Fruit fly (Drosophila melanogaster) whole organism, wandering third instar larva: ENCODE data around the gene Set2.
A peak's percentile ranks its signal among the peaks of the same experiment; 100 is the strongest.

Experiments
- Abd-B ChIP-seq: fragments of >200 bp; optimal IDR thresholded peaks from 2 replicates; lab custom pipeline; 2017; ENCODE audit warnings: missing biosample characterization, missing genetic modification characterization
- CG32264 ChIP-seq: fragments of 200-800 bp; sonication (Bioruptor generic); optimal IDR thresholded peaks from 2 replicates; lab custom pipeline; 2016; ENCODE audit warnings: missing biosample characterization, missing genetic modification characterization
- Dfd ChIP-seq: fragments of >200 bp; optimal IDR thresholded peaks from 2 replicates; lab custom pipeline; 2017; ENCODE audit warnings: missing biosample characterization, missing genetic modification characterization
- Dif ChIP-seq: fragments of 200-275, 200-300 bp; sonication (Bioruptor generic); optimal IDR thresholded peaks from 2 replicates; lab custom pipeline; 2018; ENCODE audit warnings: missing biosample characterization, missing genetic modification characterization; ENCODE audit not compliant: partially characterized antibody
- GATAd ChIP-seq: sonication (Bioruptor generic); optimal IDR thresholded peaks from 2 replicates; lab custom pipeline; 2016; ENCODE audit warnings: missing biosample characterization, missing genetic modification characterization
- HLH106 ChIP-seq: fragments of 200-800 bp; optimal IDR thresholded peaks from 3 replicates; lab custom pipeline; 2019; ENCODE audit warnings: missing biosample characterization, mild to moderate bottlenecking, missing genetic modification characterization, moderate library complexity
- Hnf4 ChIP-seq: fragments of 200-800 bp; sonication (Bioruptor generic); optimal IDR thresholded peaks from 2 replicates; lab custom pipeline; 2016; ENCODE audit warnings: missing biosample characterization, mild to moderate bottlenecking, missing genetic modification characterization
- Hr78 ChIP-seq: fragments of >200 bp; optimal IDR thresholded peaks from 2 replicates; lab custom pipeline; 2017; ENCODE audit warnings: missing biosample characterization, missing genetic modification characterization
- Hr83 ChIP-seq: fragments of 200-300 bp; sonication (Bioruptor generic); optimal IDR thresholded peaks from 2 replicates; lab custom pipeline; 2016; ENCODE audit warnings: missing biosample characterization, mild to moderate bottlenecking, missing genetic modification characterization, moderate library complexity; ENCODE audit not compliant: poor library complexity, severe bottlenecking
- Jra ChIP-seq: sonication (Bioruptor generic); optimal IDR thresholded peaks from 2 replicates; lab custom pipeline; 2016; ENCODE audit warnings: missing biosample characterization, missing genetic modification characterization
- Myc ChIP-seq: fragments of >200 bp; optimal IDR thresholded peaks from 2 replicates; lab custom pipeline; 2017
- N ChIP-seq: fragments of >200 bp; optimal IDR thresholded peaks from 2 replicates; lab custom pipeline; 2018; ENCODE audit warnings: missing biosample characterization, missing external identifiers, missing genetic modification characterization
- OdsH ChIP-seq: fragments of 200-800 bp; sonication (Bioruptor generic); optimal IDR thresholded peaks from 2 replicates; lab custom pipeline; 2016; ENCODE audit warnings: missing biosample characterization, mild to moderate bottlenecking, missing genetic modification characterization
- Rel ChIP-seq, 2 experiments: fragments of 200-800 bp; sonication (Bioruptor generic) in 1 of 2; optimal IDR thresholded peaks; 2 replicates in 1 of 2; 3 replicates in 1 of 2; lab custom pipeline; 2016 to 2019; ENCODE audit warnings: mild to moderate bottlenecking in 2 of 2, missing biosample characterization in 2 of 2, missing genetic modification characterization in 2 of 2, moderate library complexity in 1 of 2
- Sp1 ChIP-seq: fragments of 200-800 bp; sonication (Bioruptor generic); optimal IDR thresholded peaks from 3 replicates; lab custom pipeline; 2019; ENCODE audit warnings: missing biosample characterization, mild to moderate bottlenecking, missing genetic modification characterization, moderate library complexity
- Vsx2 ChIP-seq: fragments of 200-300, 225-300 bp; sonication (Bioruptor generic); optimal IDR thresholded peaks from 2 replicates; lab custom pipeline; 2018; ENCODE audit warnings: missing biosample characterization, missing genetic modification characterization; ENCODE audit not compliant: partially characterized antibody
- br ChIP-seq: fragments of 200-800 bp; sonication (Bioruptor generic); optimal IDR thresholded peaks from 2 replicates; lab custom pipeline; 2016; ENCODE audit warnings: missing biosample characterization, missing genetic modification characterization
- brk ChIP-seq: fragments of 200-800 bp; sonication (Bioruptor generic); optimal IDR thresholded peaks from 2 replicates; lab custom pipeline; 2016; ENCODE audit warnings: missing biosample characterization, mild to moderate bottlenecking, missing genetic modification characterization
- dsf ChIP-seq: sonication (Bioruptor generic); optimal IDR thresholded peaks from 2 replicates; lab custom pipeline; 2016; ENCODE audit warnings: missing biosample characterization, missing genetic modification characterization, borderline replicate concordance
- ey ChIP-seq: fragments of 200-800 bp; sonication (Bioruptor generic); optimal IDR thresholded peaks from 2 replicates; lab custom pipeline; 2016; ENCODE audit warnings: missing biosample characterization, missing genetic modification characterization
- foxo ChIP-seq, 2 experiments: fragments of 200-800 bp; sonication (Bioruptor generic); optimal IDR thresholded peaks; 2 replicates in 1 of 2; 3 replicates in 1 of 2; lab custom pipeline; 2016 to 2017; ENCODE audit warnings: missing biosample characterization in 2 of 2, missing genetic modification characterization in 2 of 2
- fru ChIP-seq: fragments of 200-800 bp; sonication (Bioruptor generic); optimal IDR thresholded peaks from 3 replicates; lab custom pipeline; 2016; ENCODE audit warnings: missing biosample characterization, mild to moderate bottlenecking, missing genetic modification characterization
- h ChIP-seq: fragments of 200-800 bp; sonication (Bioruptor generic); optimal IDR thresholded peaks from 3 replicates; lab custom pipeline; 2016; ENCODE audit warnings: missing biosample characterization, mild to moderate bottlenecking, missing genetic modification characterization
- jim ChIP-seq: fragments of 175-275, 200-325 bp; sonication (Bioruptor generic); optimal IDR thresholded peaks from 2 replicates; lab custom pipeline; 2016; ENCODE audit warnings: missing biosample characterization, mild to moderate bottlenecking, missing genetic modification characterization
- pan ChIP-seq: fragments of >200 bp; optimal IDR thresholded peaks from 2 replicates; lab custom pipeline; 2017
- psq ChIP-seq: fragments of 200-800 bp; sonication (Bioruptor generic); optimal IDR thresholded peaks from 3 replicates; lab custom pipeline; 2017; ENCODE audit warnings: missing biosample characterization, mild to moderate bottlenecking, missing genetic modification characterization, moderate library complexity
- rgr ChIP-seq: fragments of 200-800 bp; sonication (Bioruptor generic); optimal IDR thresholded peaks from 3 replicates; lab custom pipeline; 2016; ENCODE audit warnings: missing biosample characterization, mild to moderate bottlenecking, missing genetic modification characterization
- sage ChIP-seq: fragments of 200-800 bp; sonication (Bioruptor generic); optimal IDR thresholded peaks from 2 replicates; lab custom pipeline; 2016; ENCODE audit warnings: missing biosample characterization, mild to moderate bottlenecking, missing genetic modification characterization
- sv ChIP-seq: fragments of 200-800 bp; sonication (Bioruptor generic); optimal IDR thresholded peaks from 3 replicates; lab custom pipeline; 2016; ENCODE audit warnings: missing biosample characterization, missing genetic modification characterization
- usp ChIP-seq: fragments of >200 bp; optimal IDR thresholded peaks from 2 replicates; lab custom pipeline; 2017; ENCODE audit warnings: missing biosample characterization, missing genetic modification characterization
- woc ChIP-seq: sonication (Bioruptor generic); optimal IDR thresholded peaks from 2 replicates; lab custom pipeline; 2016; ENCODE audit warnings: missing biosample characterization, mild to moderate bottlenecking, missing genetic modification characterization

The Set2 gene

DNA sequence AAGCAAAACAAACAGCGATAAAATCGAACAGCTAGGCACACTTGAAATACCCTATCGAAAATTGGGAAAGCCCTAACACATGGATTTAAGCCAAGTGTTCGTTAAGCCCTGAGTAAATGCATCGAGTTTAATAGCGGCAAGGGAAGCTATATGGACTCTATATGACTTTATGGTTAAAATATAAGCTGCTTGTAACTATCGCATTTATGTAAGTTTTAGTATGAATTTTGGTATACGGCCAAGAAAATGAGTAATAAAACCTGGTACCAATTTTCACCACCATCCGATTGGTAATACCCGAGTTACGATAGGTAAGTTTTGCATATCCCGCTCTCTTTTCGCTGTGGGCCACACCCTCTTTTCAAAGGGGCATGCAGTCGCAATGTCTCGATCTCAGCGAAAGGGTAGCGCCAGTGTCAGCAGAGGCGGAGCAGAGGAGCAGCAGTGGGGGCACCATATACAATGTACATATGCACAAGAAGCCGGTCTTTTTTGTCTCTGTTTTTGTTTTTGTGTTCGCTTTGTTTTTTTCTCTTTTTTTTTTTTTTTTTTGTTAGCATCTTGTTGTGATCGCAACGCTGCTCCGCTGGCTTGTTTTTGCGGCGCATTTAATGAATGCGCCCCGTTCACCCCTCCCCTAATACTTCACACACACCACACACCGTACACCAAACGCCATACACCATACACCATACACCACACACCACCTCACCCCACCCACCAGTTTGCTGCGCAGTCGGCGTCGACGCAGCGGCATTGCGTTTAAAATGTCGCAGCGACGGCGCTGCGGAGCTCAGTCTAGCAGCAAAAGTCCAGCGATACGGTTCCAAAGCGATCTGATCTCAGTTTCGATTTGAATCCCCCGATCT is 8.8 kb upstream of the Set2 start, which contains the start of gene GstT4 (continued):
- TF ChIP-seq Hnf4 (GFP tag; lab: Kevin White, UChicago): peak; percentile 90
- peak; percentile 76 for TF ChIP-seq rgr (GFP tag; lab: Kevin White, UChicago)
- TF ChIP-seq HLH106 (tag; lab: Kevin White, UChicago): no peak
- no peak for TF ChIP-seq Dfd (GFP tag; lab: Kevin White, UChicago)
- TF ChIP-seq dsf (GFP tag; lab: Kevin White, UChicago): no peak
- TF ChIP-seq Jra (GFP tag; lab: Kevin White, UChicago): peak; percentile 67
- no peak for TF ChIP-seq pan (lab: Kevin White, UChicago)
- peak; percentile 95 for TF ChIP-seq woc (GFP tag; lab: Kevin White, UChicago)
- TF ChIP-seq sage (GFP tag; lab: Kevin White, UChicago): peak; percentile 85
- peak; percentile 80 for TF ChIP-seq OdsH (GFP tag; lab: Kevin White, UChicago)
- no peak for TF ChIP-seq Abd-B
- no peak for TF ChIP-seq Myc (lab: Kevin White, UChicago)
- TF ChIP-seq, all 38 proteins: peak for 20

DNA sequence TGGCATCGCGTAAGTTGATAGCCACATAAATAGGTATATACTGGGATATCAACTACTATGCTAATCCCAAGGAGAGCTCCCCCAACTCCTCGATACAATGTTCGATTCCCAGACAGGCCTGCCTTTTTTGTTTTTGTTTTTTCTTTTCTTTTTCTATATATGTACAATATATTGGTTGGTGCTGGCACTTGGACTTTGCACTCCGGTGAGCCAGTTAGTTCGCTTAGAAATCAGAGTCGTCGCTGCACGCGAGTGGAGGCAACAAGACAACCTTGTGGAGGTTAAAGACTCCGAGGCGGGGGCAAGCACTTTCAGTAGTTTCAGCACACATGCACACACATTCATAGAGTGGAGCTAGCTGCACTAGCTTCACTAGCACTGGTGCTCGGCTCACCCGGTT is 6.7 kb upstream of the Set2 start:
- TF ChIP-seq N (GFP tag; lab: Kevin White, UChicago): no peak
- TF ChIP-seq GATAd (GFP tag; lab: Kevin White, UChicago): no peak
- no peak for TF ChIP-seq Hr78 (GFP tag; lab: Kevin White, UChicago)
- no peak for TF ChIP-seq Rel (GFP tag; optimal IDR thresholded peaks at IDR 0.05; lab: Kevin White, UChicago)
- no peak for TF ChIP-seq Rel (tag; optimal IDR thresholded peaks at IDR 0.05; lab: Kevin White, UChicago)
- no peak for TF ChIP-seq pan (lab: Kevin White, UChicago)
- TF ChIP-seq br (GFP tag; lab: Kevin White, UChicago): no peak
- TF ChIP-seq psq (GFP tag; lab: Kevin White, UChicago): no peak
- no peak for TF ChIP-seq Hnf4 (GFP tag; lab: Kevin White, UChicago)
- TF ChIP-seq rgr (GFP tag; lab: Kevin White, UChicago): no peak

DNA sequence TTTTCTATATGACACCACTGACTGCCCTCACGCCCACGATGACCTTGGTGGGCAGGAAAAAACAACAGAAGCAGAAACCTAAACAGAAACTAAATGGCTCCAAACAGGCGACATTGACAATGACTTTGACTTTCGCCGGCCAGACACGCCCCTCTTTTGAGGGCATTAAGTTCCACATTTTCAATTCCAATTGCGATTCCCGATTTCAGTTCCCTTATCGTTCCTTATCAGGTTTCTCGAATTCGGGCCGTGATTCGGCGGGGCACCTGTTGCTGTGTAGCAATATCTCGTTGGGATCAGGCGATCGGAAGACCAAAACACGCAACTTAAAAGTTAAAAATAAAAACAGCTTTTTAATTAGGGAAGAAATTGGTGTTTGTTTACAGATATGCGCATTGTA is 5.4 kb upstream of the Set2 start:
- TF ChIP-seq Myc (lab: Kevin White, UChicago) (no peak), Hr83 (GFP tag; lab: Kevin White, UChicago) (no peak), jim (GFP tag; lab: Kevin White, UChicago) (no peak), brk (no peak), Vsx2 (GFP tag; lab: Kevin White, UChicago) (no peak), Sp1 (GFP tag; lab: Kevin White, UChicago) (no peak), Abd-B (no peak), Dif (GFP tag; lab: Kevin White, UChicago) (no peak), psq (GFP tag; lab: Kevin White, UChicago) (no peak), ey (GFP tag; lab: Kevin White, UChicago) (no peak), Hnf4 (GFP tag; lab: Kevin White, UChicago) (no peak)

DNA sequence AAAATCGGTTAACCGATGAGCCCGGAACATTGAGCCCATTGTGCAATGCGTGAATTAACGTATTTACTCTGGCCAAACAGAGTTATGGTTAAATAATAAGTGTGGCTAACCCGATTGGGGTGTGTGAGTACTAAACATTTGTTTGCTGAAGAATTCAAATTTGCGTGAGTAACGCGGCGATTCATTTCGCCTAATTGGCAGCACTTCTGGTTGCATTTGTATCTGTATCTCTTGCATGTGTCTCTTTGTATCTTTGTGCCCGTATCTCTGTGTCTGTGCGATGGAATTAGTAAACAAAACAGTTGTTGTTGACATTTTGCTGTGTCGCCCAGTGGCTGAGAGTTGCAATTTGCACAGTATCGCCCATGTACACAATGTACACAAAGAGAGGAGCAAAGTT is 2.2 kb upstream of the Set2 start:
- TF ChIP-seq h (GFP tag; lab: Kevin White, UChicago) (peak; percentile 5), Hr83 (GFP tag; lab: Kevin White, UChicago) (no peak)

DNA sequence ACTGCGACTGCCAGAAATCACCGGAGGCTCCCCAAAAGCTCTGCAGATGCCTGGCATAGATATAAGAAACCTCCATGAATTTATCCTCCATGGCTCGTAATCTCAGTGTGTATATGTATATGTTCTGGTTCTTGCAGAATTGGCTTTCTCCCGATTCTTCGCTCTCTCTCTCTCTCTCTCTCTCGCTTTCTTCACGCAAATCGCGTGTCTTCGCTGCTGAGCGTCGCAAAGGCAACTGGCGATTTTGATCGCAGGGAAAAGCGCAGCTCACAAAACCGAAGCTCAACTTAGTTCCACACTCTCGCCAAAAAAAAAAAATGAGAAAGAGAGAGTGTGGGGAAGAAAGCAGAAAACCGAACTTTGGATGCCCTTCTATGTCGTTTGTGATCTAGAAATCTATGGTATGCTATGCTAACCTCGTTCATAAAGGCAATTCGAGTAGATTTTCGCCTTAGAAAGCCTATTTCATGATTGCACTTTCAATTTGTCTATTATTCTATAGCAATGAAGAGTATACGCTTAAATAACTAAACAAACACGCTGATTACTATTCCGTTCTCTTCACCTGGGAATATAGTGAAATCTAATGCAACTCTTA is 1.6 kb upstream of the Set2 start:
- TF ChIP-seq h (GFP tag; lab: Kevin White, UChicago): no peak
- peak; percentile 74 for TF ChIP-seq woc (GFP tag; lab: Kevin White, UChicago)
- no peak for TF ChIP-seq Rel (GFP tag; optimal IDR thresholded peaks at IDR 0.05; lab: Kevin White, UChicago)
- no peak for TF ChIP-seq Rel (tag; optimal IDR thresholded peaks at IDR 0.05; lab: Kevin White, UChicago)
- TF ChIP-seq Sp1 (GFP tag; lab: Kevin White, UChicago): no peak
- no peak for TF ChIP-seq psq (GFP tag; lab: Kevin White, UChicago)
- no peak for TF ChIP-seq foxo (GFP tag; optimal IDR thresholded peaks at IDR 0.05; lab: Kevin White, UChicago)
- TF ChIP-seq usp: no peak
- TF ChIP-seq Jra (GFP tag; lab: Kevin White, UChicago): no peak
- TF ChIP-seq jim (GFP tag; lab: Kevin White, UChicago): no peak
- TF ChIP-seq Hr83 (GFP tag; lab: Kevin White, UChicago): no peak
- no peak for TF ChIP-seq OdsH (GFP tag; lab: Kevin White, UChicago)
- TF ChIP-seq CG32264 (GFP tag; lab: Kevin White, UChicago): no peak
- peak; percentile 58 for TF ChIP-seq Dif (GFP tag; lab: Kevin White, UChicago)
- no peak for TF ChIP-seq ey (GFP tag; lab: Kevin White, UChicago)
- no peak for TF ChIP-seq fru (GFP tag; lab: Kevin White, UChicago)
- TF ChIP-seq dsf (GFP tag; lab: Kevin White, UChicago): no peak
- TF ChIP-seq sv: no peak
- TF ChIP-seq Hnf4 (GFP tag; lab: Kevin White, UChicago): no peak
- no peak for TF ChIP-seq Abd-B
- TF ChIP-seq Vsx2 (GFP tag; lab: Kevin White, UChicago): peak; percentile 34
